Fruit fly (Drosophila melanogaster): ENCODE measurements around the gene CG18558.

The CG18558 gene

dm6 chr2L:2829637-2830340, 14.5 kb downstream of the CG18558 start, which contains the start of gene Duox (continued):
- TF ChIP-seq tap (tag; optimal IDR thresholded peaks at IDR 0.05) (no peak), CG10209 (GFP tag; optimal IDR thresholded peaks at IDR 0.05) (no peak), HLHmδ (GFP tag; optimal IDR thresholded peaks at IDR 0.05) (peak; percentile 84), CG1832 (GFP tag; optimal IDR thresholded peaks at IDR 0.05) (peak; percentile 20), CG9609 (GFP tag; optimal IDR thresholded peaks at IDR 0.05) (peak; percentile 48), Trl (optimal IDR thresholded peaks at IDR 0.05) (peak; percentile 10 to 42), Trl (GFP tag; optimal IDR thresholded peaks at IDR 0.05) (no peak), aop (GFP tag; IDR thresholded peaks at IDR 0.05) (0 out of 2 replicates have a peak, but pooled peaks have one; percentile 11), HLH3B (GFP tag; IDR thresholded peaks at IDR 0.05) (no peak), CG30403 (GFP tag; optimal IDR thresholded peaks at IDR 0.05) (no peak), Camta (GFP tag; optimal IDR thresholded peaks at IDR 0.05) (no peak), CG8290 (GFP tag; optimal IDR thresholded peaks at IDR 0.05) (no peak), CG8290 (tag; optimal IDR thresholded peaks at IDR 0.05) (peak in 1 of 2 experiments; percentile 54), crol (GFP tag; IDR thresholded peaks at IDR 0.05) (peak; percentile 46; the same call in 1 of the 2 replicates), CG4360 (GFP tag; IDR thresholded peaks at IDR 0.05) (peak; percentile 27; the same call in 1 of the 2 replicates), chn (GFP tag; optimal IDR thresholded peaks at IDR 0.05) (no peak), Elba2 (GFP tag; optimal IDR thresholded peaks at IDR 0.05) (no peak), nerfin-2 (GFP tag; IDR thresholded peaks at IDR 0.05; ENCODE audit: partially characterized antibody) (no peak), bbx (GFP tag; IDR thresholded peaks at IDR 0.05; ENCODE audit: partially characterized antibody) (0 out of 2 replicates have a peak, but pooled peaks have one; percentile 10), CG9215 (GFP tag; IDR thresholded peaks at IDR 0.05) (no peak), CG11456 (GFP tag; IDR thresholded peaks at IDR 0.05) (0 out of 3 replicates have a peak, but pooled peaks have one; percentile 3), Jarid2 (GFP tag; optimal IDR thresholded peaks at IDR 0.05) (peak; percentile 87), trh (GFP tag; optimal IDR thresholded peaks at IDR 0.05) (no peak), esg (GFP tag; conservative IDR thresholded peaks at IDR 0.05) (no peak), CG31224 (GFP tag; IDR thresholded peaks at IDR 0.05) (no peak), chinmo (GFP tag; IDR thresholded peaks at IDR 0.05; ENCODE audit: partially characterized antibody) (peak; percentile 84; the same call in 1 of the 4 replicates)

dm6 chr2L:2825406-2825805, 18.9 kb downstream of the CG18558 start, which contains the start of gene CG3123:
Gene CG3123, minus strand, starts transcription at chr2L:2825506.
- TF ChIP-seq Blimp-1 (GFP tag; optimal IDR thresholded peaks at IDR 0.05) (peak; percentile 1), Mes4 (GFP tag; optimal IDR thresholded peaks at IDR 0.05) (no peak), gsb (GFP tag; IDR thresholded peaks at IDR 0.05) (no peak), dm (GFP tag; optimal IDR thresholded peaks at IDR 0.05) (no peak)

dm6 chr2L:2815673-2816072, 28.6 kb downstream of the CG18558 start, which contains the start of gene G6P:
Gene G6P, minus strand, starts transcription at chr2L:2815760.
- TF ChIP-seq ewg (GFP tag; optimal IDR thresholded peaks at IDR 0.05) (peak; percentile 100), CG7987 (GFP tag; optimal IDR thresholded peaks at IDR 0.05) (no peak), scrt (GFP tag; optimal IDR thresholded peaks at IDR 0.05) (no peak), ftz-f1 (GFP tag; optimal IDR thresholded peaks at IDR 0.05) (no peak), CrebB (tag; optimal IDR thresholded peaks at IDR 0.05) (no peak), pum (GFP tag; optimal IDR thresholded peaks at IDR 0.05) (no peak), seq (GFP tag; IDR thresholded peaks at IDR 0.05) (peak; percentile 42; the same call in 1 of the 2 replicates), CG31365 (tag; optimal IDR thresholded peaks at IDR 0.05) (peak; percentile 94), Xbp1 (GFP tag; optimal IDR thresholded peaks at IDR 0.05) (no peak), CG3726 (GFP tag; IDR thresholded peaks at IDR 0.05) (no peak), CG4282 (GFP tag; optimal IDR thresholded peaks at IDR 0.05) (no peak), CG15601 (tag; optimal IDR thresholded peaks at IDR 0.05) (no peak), E2f2 (GFP tag; IDR thresholded peaks at IDR 0.05) (peak; percentile 75), knrl (GFP tag; IDR thresholded peaks at IDR 0.05; ENCODE audit: partially characterized antibody) (no peak), pzg (GFP tag; optimal IDR thresholded peaks at IDR 0.05) (peak; percentile 15), crp (GFP tag; optimal IDR thresholded peaks at IDR 0.05) (peak in 1 of 2 experiments; percentile 70), hkb (optimal IDR thresholded peaks at IDR 0.05) (no peak), hkb (GFP tag; IDR thresholded peaks at IDR 0.05) (no peak), Dp (GFP tag; optimal IDR thresholded peaks at IDR 0.05) (peak; percentile 70), CG16779 (GFP tag; IDR thresholded peaks at IDR 0.05) (no peak)
